Worm (Caenorhabditis elegans) whole organism, young adult: ENCODE results near the gene T28H10.2.

ENCODE experiments used
- B0019.2 ChIP-seq: fragments of 200-800 bp; sonication (Bioruptor generic); conservative IDR thresholded peaks from 2 replicates; pipeline ENCODE4 v1.3.6; 2022; ENCODE audit warnings: missing genetic modification reagents, missing genetic modification characterization, missing compliant biosample characterization
- B0336.3 ChIP-seq: fragments of 200-800 bp; sonication (Bioruptor generic); IDR thresholded peaks from 2 replicates; pipeline ENCODE4 v1.3.6; 2022; ENCODE audit warnings: missing genetic modification characterization, missing compliant biosample characterization
- C17E4.6 ChIP-seq: fragments of 200-800 bp; sonication (Bioruptor generic); IDR thresholded peaks from 2 replicates; pipeline ENCODE4 v1.3.6; 2022; ENCODE audit warnings: missing genetic modification reagents, missing genetic modification characterization, missing compliant biosample characterization
- F10E7.11 ChIP-seq: sonication (generic microtip); optimal IDR thresholded peaks from 2 replicates; lab custom pipeline; 2017; ENCODE audit warnings: mild to moderate bottlenecking, missing genetic modification characterization, moderate library complexity, missing compliant biosample characterization
- K11D2.4 ChIP-seq: fragments of 200-800 bp; sonication (Bioruptor generic); IDR thresholded peaks from 2 replicates; pipeline ENCODE4 v1.3.6; 2022; ENCODE audit warnings: missing genetic modification reagents, missing genetic modification characterization, missing compliant biosample characterization
- Y53G8AR.9 ChIP-seq: fragments of 200-800 bp; sonication (Bioruptor generic); conservative IDR thresholded peaks from 2 replicates; pipeline ENCODE4 v1.3.6; 2022; ENCODE audit warnings: missing genetic modification reagents, missing genetic modification characterization, missing compliant biosample characterization
- Y56A3A.18 ChIP-seq: fragments of 200-800 bp; sonication (Bioruptor generic); IDR thresholded peaks from 2 replicates; pipeline ENCODE4 v1.3.6; 2022; ENCODE audit warnings: missing genetic modification reagents, missing genetic modification characterization, missing compliant biosample characterization
- Y79H2A.3 ChIP-seq: fragments of 200-800 bp; sonication (Bioruptor generic); conservative IDR thresholded peaks from 2 replicates; pipeline ENCODE4 v1.3.6; 2022; ENCODE audit warnings: missing genetic modification reagents, missing genetic modification characterization, missing compliant biosample characterization
- ama-1 ChIP-seq, 3 experiments: fragments of 150-350 bp in 1 of 3; sonication (generic microtip) in 2 of 3; optimal IDR thresholded peaks; 2 replicates each; lab custom pipeline; 2014 to 2018; ENCODE audit warnings: missing biosample characterization in 2 of 3, missing genetic modification characterization in 2 of 3, missing genetic modification reagents in 2 of 3
- athp-1 ChIP-seq: sonication (generic microtip); optimal IDR thresholded peaks from 2 replicates; lab custom pipeline; 2017; ENCODE audit warnings: mild to moderate bottlenecking, missing genetic modification characterization, missing compliant biosample characterization
- bed-1 ChIP-seq: fragments of 200-800 bp; sonication (Bioruptor generic); IDR thresholded peaks from 2 replicates; pipeline ENCODE4 v1.3.6; 2022; ENCODE audit warnings: missing genetic modification reagents, missing genetic modification characterization, missing compliant biosample characterization
- ccch-3 ChIP-seq: fragments of 200-800 bp; sonication (Bioruptor generic); optimal IDR thresholded peaks from 2 replicates; lab custom pipeline; 2018; ENCODE audit warnings: mild to moderate bottlenecking, missing genetic modification characterization, missing compliant biosample characterization
- cebp-2 ChIP-seq: fragments of 200-800 bp; sonication (Bioruptor generic); IDR thresholded peaks from 2 replicates; pipeline ENCODE4 v1.3.6; 2022; ENCODE audit warnings: missing genetic modification characterization, missing compliant biosample characterization
- ceh-100 ChIP-seq: fragments of 200-800 bp; sonication (Bioruptor generic); IDR thresholded peaks from 2 replicates; pipeline ENCODE4 v1.3.6; 2022; ENCODE audit warnings: missing genetic modification reagents, missing genetic modification characterization, missing compliant biosample characterization
- chd-7 ChIP-seq: sonication (generic microtip); optimal IDR thresholded peaks from 2 replicates; lab custom pipeline; 2016; ENCODE audit warnings: mild to moderate bottlenecking, missing genetic modification characterization, moderate library complexity, missing compliant biosample characterization
- dox-1 ChIP-seq: fragments of 200-800 bp; sonication (Bioruptor generic); IDR thresholded peaks from 2 replicates; pipeline ENCODE4 v1.3.6; 2022; ENCODE audit warnings: missing genetic modification reagents, missing genetic modification characterization, missing compliant biosample characterization
- efl-1 ChIP-seq: fragments of 150-350 bp; optimal IDR thresholded peaks from 2 replicates; lab custom pipeline; 2014; ENCODE audit warnings: missing biosample characterization, missing genetic modification reagents, missing genetic modification characterization
- hlh-26 ChIP-seq: fragments of 200-800 bp; sonication (Bioruptor generic); conservative IDR thresholded peaks from 2 replicates; pipeline ENCODE4 v1.3.6; 2022; ENCODE audit warnings: missing genetic modification reagents, missing genetic modification characterization, missing compliant biosample characterization
- hrde-1 ChIP-seq: sonication (generic microtip); optimal IDR thresholded peaks from 2 replicates; lab custom pipeline; 2016; ENCODE audit warnings: missing genetic modification characterization, mild to moderate bottlenecking, missing compliant biosample characterization, moderate library complexity, missing genotype, missing genetic modification reagents, borderline replicate concordance
- let-526 ChIP-seq: fragments of 200-800 bp; sonication (Bioruptor generic); IDR thresholded peaks from 2 replicates; pipeline ENCODE4 v1.3.6; 2022; ENCODE audit warnings: missing genetic modification reagents, missing genetic modification characterization, missing compliant biosample characterization
- lin-26 ChIP-seq: fragments of 200-800 bp; sonication (Bioruptor generic); IDR thresholded peaks from 2 replicates; pipeline ENCODE4 v1.3.6; 2022; ENCODE audit warnings: missing genetic modification reagents, missing genetic modification characterization, missing compliant biosample characterization
- lin-35 ChIP-seq, 3 experiments: fragments of 150-350 bp in 2 of 3; sonication (generic microtip) in 1 of 3; optimal IDR thresholded peaks; 2 replicates each; lab custom pipeline; 2014 to 2018; ENCODE audit warnings: missing biosample characterization in 3 of 3, missing genetic modification characterization in 3 of 3, missing genetic modification reagents in 3 of 3
- lsl-1 ChIP-seq: fragments of 200-800 bp; sonication (Bioruptor generic); optimal IDR thresholded peaks from 2 replicates; lab custom pipeline; 2018; ENCODE audit warnings: mild to moderate bottlenecking, missing genetic modification characterization, moderate library complexity, missing compliant biosample characterization
- madf-6 ChIP-seq: fragments of 200-800 bp; sonication (Bioruptor generic); IDR thresholded peaks from 2 replicates; pipeline ENCODE4 v1.3.6; 2022; ENCODE audit warnings: missing genetic modification reagents, missing genetic modification characterization, missing compliant biosample characterization
- mel-28 ChIP-seq: sonication (generic microtip); optimal IDR thresholded peaks from 2 replicates; lab custom pipeline; 2016; ENCODE audit warnings: borderline replicate concordance, mild to moderate bottlenecking, missing genetic modification characterization, missing compliant biosample characterization
- mes-4 ChIP-seq: sonication (generic microtip); optimal IDR thresholded peaks from 2 replicates; lab custom pipeline; 2016; ENCODE audit warnings: missing genotype, missing genetic modification characterization, missing compliant biosample characterization
- mxl-1 ChIP-seq: sonication (generic microtip); optimal IDR thresholded peaks from 2 replicates; lab custom pipeline; 2016; ENCODE audit warnings: missing genetic modification characterization, missing compliant biosample characterization
- nfyb-1 ChIP-seq: fragments of 200-800 bp; sonication (Bioruptor generic); IDR thresholded peaks from 2 replicates; pipeline ENCODE4 v1.3.6; 2022; ENCODE audit warnings: missing genetic modification reagents, missing genetic modification characterization, missing compliant biosample characterization
- rcor-1 ChIP-seq: fragments of 200-800 bp; sonication (Bioruptor generic); IDR thresholded peaks from 2 replicates; pipeline ENCODE4 v1.3.6; 2022; ENCODE audit warnings: missing genetic modification reagents, missing genetic modification characterization, missing compliant biosample characterization
- sea-2 ChIP-seq: fragments of 200-800 bp; sonication (Bioruptor generic); IDR thresholded peaks from 2 replicates; pipeline ENCODE4 v1.3.6; 2022; ENCODE audit warnings: missing genetic modification characterization, missing compliant biosample characterization
- snpc-1.3 ChIP-seq: sonication (generic microtip); optimal IDR thresholded peaks from 2 replicates; lab custom pipeline; 2017; ENCODE audit warnings: missing genetic modification characterization, mild to moderate bottlenecking, missing compliant biosample characterization, antibody characterized with exemption, moderate library complexity, missing genotype, missing genetic modification reagents; ENCODE audit not compliant: insufficient read depth
- tbp1 ChIP-seq: fragments of 200-800 bp; sonication (Bioruptor generic); optimal IDR thresholded peaks from 2 replicates; lab custom pipeline; 2018; ENCODE audit warnings: mild to moderate bottlenecking, missing genetic modification characterization, missing compliant biosample characterization
- unc-130 ChIP-seq: sonication (generic microtip); optimal IDR thresholded peaks from 2 replicates; lab custom pipeline; 2016; ENCODE audit warnings: missing genetic modification reagents, missing genetic modification characterization, missing compliant biosample characterization
- ztf-26 ChIP-seq: sonication (generic microtip); optimal IDR thresholded peaks from 2 replicates; lab custom pipeline; 2017; ENCODE audit warnings: missing genetic modification characterization, missing compliant biosample characterization

The T28H10.2 gene

ce11 chrV:12553286-12553725 is 40.6 kb upstream of the T28H10.2 start (continued):
- TF ChIP-seq mel-28 (no peak), mes-4 (tag; lab: Kevin White, UChicago) (no peak)

DNA sequence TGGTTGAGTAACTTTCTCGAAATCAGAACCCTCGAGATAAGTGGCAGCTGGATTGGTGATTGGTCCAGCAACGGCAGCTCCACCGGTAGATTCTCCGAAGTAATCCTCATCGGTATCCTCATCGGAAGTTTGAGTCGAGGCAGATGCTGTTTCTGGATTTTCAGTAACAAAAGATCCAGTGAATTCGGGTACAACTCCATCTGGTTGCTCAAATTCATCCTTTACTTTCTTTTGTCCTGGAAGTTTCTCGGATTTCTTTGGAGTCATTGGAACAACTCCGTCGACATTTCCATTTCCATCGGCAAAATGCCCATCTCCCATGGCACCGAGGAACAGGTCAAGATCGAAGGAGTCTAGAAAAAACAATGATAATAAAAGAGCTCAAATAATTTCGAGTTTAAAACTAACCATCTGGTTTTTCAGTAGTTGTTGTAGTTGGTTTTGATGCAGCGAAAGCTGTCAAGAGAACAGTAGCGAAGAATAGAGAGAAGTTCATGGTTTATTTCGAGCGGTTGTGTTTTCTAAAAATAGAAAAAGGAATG is 40.0 kb upstream of the T28H10.2 start, which contains the start of gene F45D3.4:
F45D3.4 (minus strand) TSS at position 521 of the 542 bp plus-strand sequence.
- no peak for TF ChIP-seq snpc-1.3 (tag; lab: Kevin White, UChicago)
- TF ChIP-seq K11D2.4 (GFP tag; lab: Robert Waterston, UW) = 0 out of 2 replicates have a peak, but pooled peaks have one; percentile 11
- no peak for TF ChIP-seq tbp1 (GFP tag; lab: Kevin White, UChicago)
- TF ChIP-seq B0019.2 (GFP tag; lab: Robert Waterston, UW) = no peak
- TF ChIP-seq rcor-1 (GFP tag; lab: Robert Waterston, UW) = 0 out of 2 replicates have a peak, but pooled peaks have one; percentile 20

- TF ChIP-seq tbp1 (GFP tag; lab: Kevin White, UChicago) = peak; percentile 20
- no peak for TF ChIP-seq Y56A3A.18 (GFP tag; lab: Robert Waterston, UW)
- TF ChIP-seq chd-7 = no peak
- peak; percentile 23; the same call in 1 of the 2 replicates for TF ChIP-seq B0336.3 (GFP tag; lab: Robert Waterston, UW)
- peak; percentile 17; the same call in 1 of the 2 replicates for TF ChIP-seq dox-1 (GFP tag; lab: Robert Waterston, UW)
- TF ChIP-seq ztf-26 (tag; lab: Kevin White, UChicago) = peak; percentile 13
- TF ChIP-seq ama-1 (optimal IDR thresholded peaks at IDR 0.05; lab: Kevin White, UChicago) = peak; percentile 87
- TF ChIP-seq ama-1 (GFP tag; optimal IDR thresholded peaks at IDR 0.05; lab: Kevin White, UChicago) = no peak
- TF ChIP-seq Y53G8AR.9 (GFP tag; lab: Robert Waterston, UW) = 0 out of 2 replicates have a peak, but pooled peaks have one; percentile 26
- peak; percentile 39; the same call in 1 of the 2 replicates for TF ChIP-seq let-526 (GFP tag; lab: Robert Waterston, UW)
- TF ChIP-seq lin-26 = peak; percentile 59; the same call in 1 of the 2 replicates
- peak; percentile 65 for TF ChIP-seq K11D2.4 (GFP tag; lab: Robert Waterston, UW)
Observed at ce11 chrV:12551638-12552478, 39.1 kb upstream of the T28H10.2 start.

ce11 chrV:12550755-12551154 is 38.0 kb upstream of the T28H10.2 start:
- TF ChIP-seq athp-1 = no peak
- no peak for TF ChIP-seq C17E4.6 (GFP tag; lab: Robert Waterston, UW)
- TF ChIP-seq hrde-1 (tag; lab: Kevin White, UChicago) = no peak
- no peak for TF ChIP-seq efl-1 (GFP tag; lab: Kevin White, UChicago)
- TF ChIP-seq bed-1 (GFP tag; lab: Robert Waterston, UW) = no peak
- no peak for TF ChIP-seq unc-130 (GFP tag; lab: Kevin White, UChicago)
- no peak for TF ChIP-seq lin-35 (GFP tag; optimal IDR thresholded peaks at IDR 0.05; lab: Kevin White, UChicago)
- TF ChIP-seq madf-6 (GFP tag; lab: Robert Waterston, UW) = no peak
- no peak for TF ChIP-seq Y79H2A.3 (GFP tag; lab: Robert Waterston, UW)
- TF ChIP-seq lsl-1 (GFP tag; lab: Kevin White, UChicago) = no peak
- no peak for TF ChIP-seq sea-2 (GFP tag; lab: Robert Waterston, UW)
- no peak for TF ChIP-seq F10E7.11 (tag; lab: Kevin White, UChicago)
- TF ChIP-seq ceh-100 = no peak
- no peak for TF ChIP-seq nfyb-1 (GFP tag; lab: Robert Waterston, UW)
- TF ChIP-seq mxl-1 = no peak
- TF ChIP-seq hlh-26 (GFP tag; lab: Robert Waterston, UW) = no peak
- no peak for TF ChIP-seq ccch-3
- TF ChIP-seq cebp-2 (GFP tag; lab: Robert Waterston, UW) = no peak
